Worm (Caenorhabditis elegans) whole organism, L4/young adult: Measurements from ENCODE around the gene T25B9.9.

Experiments
- W03F9.2 ChIP-seq: fragments of 150-350 bp; optimal IDR thresholded peaks from 2 replicates; lab custom pipeline; 2014; ENCODE audit warnings: missing biosample characterization, missing genetic modification characterization
- dao-5 ChIP-seq: sonication (generic microtip); optimal IDR thresholded peaks from 2 replicates; lab custom pipeline; 2016; ENCODE audit warnings: missing genotype, missing genetic modification characterization, moderate library complexity, missing compliant biosample characterization

- TF ChIP-seq W03F9.2 (tag; lab: Kevin White, UChicago) (no peak), dao-5 (tag; lab: Kevin White, UChicago) (no peak)
Measured at ce11 chrIV:10737011-10737553, 32.4 kb upstream of the T25B9.9 start, which contains the start of gene grl-21.
